Fruit fly (Drosophila melanogaster): ENCODE results near the gene ari-1.

The ari-1 gene

dm6 chrX:18116811-18117383, 20.7 kb downstream of the ari-1 start, which contains the start of gene wupA:
TSS of gene wupA (minus strand) at chrX:18116922.
- TF ChIP-seq Eip78C (GFP tag), result no peak

dm6 chrX:18114770-18115169, 22.8 kb downstream of the ari-1 start:
- TF ChIP-seq OdsH (GFP tag; optimal IDR thresholded peaks at IDR 0.05), result no peak
- no peak for TF ChIP-seq CG9139 (GFP tag; optimal IDR thresholded peaks at IDR 0.05)
- TF ChIP-seq Sox15 (GFP tag; optimal IDR thresholded peaks at IDR 0.05), result no peak
- no peak for TF ChIP-seq spab (GFP tag; optimal IDR thresholded peaks at IDR 0.05)

DNA sequence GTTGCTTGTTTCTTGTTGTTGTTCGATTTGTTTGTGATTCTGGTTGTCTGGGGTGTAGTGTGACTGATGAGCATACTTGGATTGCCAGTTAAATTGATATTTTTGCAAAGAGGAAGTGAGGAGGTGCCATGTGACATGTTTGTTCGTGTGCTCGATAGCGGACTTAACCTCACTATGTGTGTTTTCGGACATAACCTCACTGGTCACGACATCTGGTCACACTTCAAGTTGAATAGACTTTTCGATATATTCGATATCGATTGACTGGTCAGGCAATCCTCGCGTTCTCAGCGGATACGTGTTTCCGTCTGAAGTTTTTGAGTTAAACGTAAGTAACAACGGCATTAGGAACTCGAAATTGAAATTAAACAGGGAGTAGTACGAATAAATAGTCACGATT, 28.9 kb downstream of the ari-1 start:
- no peak for TF ChIP-seq CG3919 (GFP tag; optimal IDR thresholded peaks at IDR 0.05)
- no peak for TF ChIP-seq CG31627 (GFP tag; optimal IDR thresholded peaks at IDR 0.05)
- TF ChIP-seq Eip78C (GFP tag), result no peak
- no peak for TF ChIP-seq esn (GFP tag; optimal IDR thresholded peaks at IDR 0.05)
- no peak for TF ChIP-seq fkh (GFP tag; optimal IDR thresholded peaks at IDR 0.05)
- no peak for TF ChIP-seq cyc (GFP tag; optimal IDR thresholded peaks at IDR 0.05)
- TF ChIP-seq CG9139 (GFP tag; optimal IDR thresholded peaks at IDR 0.05), result no peak
- TF ChIP-seq vri (GFP tag; optimal IDR thresholded peaks at IDR 0.05), result no peak
- TF ChIP-seq Ets21C (GFP tag; optimal IDR thresholded peaks at IDR 0.05), result no peak
- TF ChIP-seq Lpt (GFP tag; optimal IDR thresholded peaks at IDR 0.05), result no peak
- TF ChIP-seq OdsH (GFP tag; optimal IDR thresholded peaks at IDR 0.05), result no peak
- no peak for TF ChIP-seq CG6808 (GFP tag; optimal IDR thresholded peaks at IDR 0.05)
- no peak for TF ChIP-seq fd59A (GFP tag; optimal IDR thresholded peaks at IDR 0.05)
- no peak for TF ChIP-seq CG11762 (GFP tag; optimal IDR thresholded peaks at IDR 0.05; ENCODE audit: insufficient read depth)
- no peak for TF ChIP-seq CG15336 (GFP tag; IDR thresholded peaks at IDR 0.05)
- no peak for TF ChIP-seq acj6 (GFP tag; optimal IDR thresholded peaks at IDR 0.05)
- TF ChIP-seq achi (GFP tag; optimal IDR thresholded peaks at IDR 0.05), result no peak
- no peak for TF ChIP-seq spab (GFP tag; optimal IDR thresholded peaks at IDR 0.05)
- TF ChIP-seq topi (GFP tag; optimal IDR thresholded peaks at IDR 0.05), result no peak
- TF ChIP-seq CG4318 (GFP tag; optimal IDR thresholded peaks at IDR 0.05), result no peak

DNA sequence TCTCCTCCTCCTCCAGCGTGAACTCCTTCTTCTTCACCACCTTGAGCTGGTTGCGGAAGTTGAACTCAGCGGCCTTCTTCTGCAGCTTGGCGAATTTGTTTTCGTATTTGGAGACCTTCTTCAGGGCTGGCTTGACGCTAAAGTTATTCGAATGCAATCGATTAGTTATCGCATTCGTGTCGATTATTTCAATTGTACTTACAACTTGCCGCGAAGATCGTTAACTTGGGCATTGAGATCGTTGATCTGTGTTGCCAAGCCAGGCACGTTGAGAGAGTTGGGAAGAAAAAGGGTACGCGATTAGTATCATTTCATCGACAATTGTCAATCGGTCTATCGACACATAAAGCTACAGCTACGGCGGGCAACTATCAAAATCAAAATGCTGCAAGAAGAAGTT, 30.9 kb downstream of the ari-1 start:
- no peak for TF ChIP-seq Lpt (GFP tag; optimal IDR thresholded peaks at IDR 0.05)
- no peak for TF ChIP-seq OdsH (GFP tag; optimal IDR thresholded peaks at IDR 0.05)
- no peak for TF ChIP-seq topi (GFP tag; optimal IDR thresholded peaks at IDR 0.05)
- no peak for TF ChIP-seq pdm3 (GFP tag; optimal IDR thresholded peaks at IDR 0.05)
- no peak for TF ChIP-seq dac (GFP tag; optimal IDR thresholded peaks at IDR 0.05)
- no peak for TF ChIP-seq CG6163 (GFP tag; IDR thresholded peaks at IDR 0.05)
- TF ChIP-seq CG15336 (GFP tag; IDR thresholded peaks at IDR 0.05), result no peak
- no peak for TF ChIP-seq CG10669 (GFP tag; optimal IDR thresholded peaks at IDR 0.05)

DNA sequence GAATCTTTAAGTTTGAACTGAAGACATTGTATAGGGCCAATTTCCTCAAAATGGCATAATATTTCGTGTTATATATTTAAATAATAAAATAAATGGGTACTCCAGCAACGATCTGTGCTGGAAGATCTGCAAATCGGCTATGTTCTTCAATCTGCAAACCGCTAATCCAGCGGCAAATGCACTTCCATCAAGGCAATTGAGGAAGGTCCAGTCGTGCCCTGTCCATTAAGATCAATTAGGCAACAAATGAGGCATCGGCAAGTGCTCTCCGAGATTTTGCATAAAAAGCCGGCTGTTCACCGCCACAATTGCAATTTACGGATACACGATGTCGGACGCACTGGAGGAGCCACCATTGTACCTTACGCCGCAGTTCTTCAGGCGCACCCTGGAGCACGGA, 34.2 kb downstream of the ari-1 start, which contains the start of gene CG7135:
CG7135 (plus strand) TSS at position 301 of the 400 bp plus-strand sequence.
- TF ChIP-seq CG4318 (GFP tag; optimal IDR thresholded peaks at IDR 0.05) (no peak), CG6276 (GFP tag; optimal IDR thresholded peaks at IDR 0.05) (no peak), CG8319 (GFP tag; optimal IDR thresholded peaks at IDR 0.05) (no peak), CG32006 (GFP tag; optimal IDR thresholded peaks at IDR 0.05) (no peak), CG11762 (GFP tag; optimal IDR thresholded peaks at IDR 0.05; ENCODE audit: insufficient read depth) (no peak), Eip78C (GFP tag) (no peak), Blimp-1 (GFP tag; optimal IDR thresholded peaks at IDR 0.05) (no peak), salr (GFP tag; optimal IDR thresholded peaks at IDR 0.05) (no peak), CG6163 (GFP tag; IDR thresholded peaks at IDR 0.05) (no peak), topi (GFP tag; optimal IDR thresholded peaks at IDR 0.05) (no peak), CG34406 (GFP tag; optimal IDR thresholded peaks at IDR 0.05) (no peak)

dm6 chrX:18101778-18102177, 35.8 kb downstream of the ari-1 start, which contains the start of gene Taf8:
TSS of gene Taf8 (plus strand) at chrX:18101970.
- TF ChIP-seq spab (GFP tag; optimal IDR thresholded peaks at IDR 0.05) (no peak), Blimp-1 (GFP tag; optimal IDR thresholded peaks at IDR 0.05) (no peak), eg (GFP tag; IDR thresholded peaks at IDR 0.05) (0 out of 3 replicates have a peak, but pooled peaks have one; percentile 14), Smox (GFP tag; optimal IDR thresholded peaks at IDR 0.05) (no peak), Gug (GFP tag; IDR thresholded peaks at IDR 0.05) (no peak), CG6792 (GFP tag; optimal IDR thresholded peaks at IDR 0.05) (no peak), CG8632 (GFP tag; optimal IDR thresholded peaks at IDR 0.05) (no peak)

Measured in whole organism, prepupa.